Worm (Caenorhabditis elegans): Measurements from ENCODE around the gene F58B4.7.

ce11 chrV:10954832-10955231 lies 31.7 kb upstream of the F58B4.7 start, which contains the start of gene F17C11.6:
- TF ChIP-seq med-1 (GFP tag; optimal IDR thresholded peaks at IDR 0.05; ENCODE audit: insufficient read depth) (no peak), tab-1 (GFP tag; IDR thresholded peaks at IDR 0.05) (no peak)
